Fruit fly (Drosophila melanogaster) whole organism, embryonic: ENCODE results near the gene Pld3.

Experiments
- Atf6 ChIP-seq: fragments of 200-800 bp; sonication (Bioruptor generic); IDR thresholded peaks from 2 replicates; pipeline ENCODE4 v1.3.6; 2022; ENCODE audit warnings: missing biosample characterization, missing genetic modification characterization
- CG10147 ChIP-seq: fragments of 200-800 bp; sonication (Bioruptor generic); optimal IDR thresholded peaks from 2 replicates; lab custom pipeline; 2019; ENCODE audit warnings: missing biosample characterization, mild to moderate bottlenecking, missing genetic modification characterization, moderate library complexity
- CG12299 ChIP-seq: fragments of 200-800 bp; sonication (Bioruptor generic); optimal IDR thresholded peaks from 2 replicates; lab custom pipeline; 2018; ENCODE audit warnings: missing biosample characterization, mild to moderate bottlenecking, missing genetic modification characterization
- CG12769 ChIP-seq: fragments of 200-800 bp; sonication (Bioruptor generic); optimal IDR thresholded peaks from 2 replicates; lab custom pipeline; 2019; ENCODE audit warnings: missing biosample characterization, mild to moderate bottlenecking, missing genetic modification characterization, moderate library complexity
- CG12942 ChIP-seq: fragments of 200-800 bp; sonication (Bioruptor generic); optimal IDR thresholded peaks from 3 replicates; lab custom pipeline; 2016; ENCODE audit warnings: missing biosample characterization, missing genetic modification characterization
- CG13287 ChIP-seq: fragments of 200-800 bp; sonication (Bioruptor generic); IDR thresholded peaks from 2 replicates; pipeline ENCODE4 v1.3.6; 2022; ENCODE audit warnings: missing biosample characterization, missing genetic modification characterization; ENCODE audit not compliant: partially characterized antibody
- CG13424 ChIP-seq: fragments of 200-800 bp; sonication (Bioruptor generic); optimal IDR thresholded peaks from 2 replicates; lab custom pipeline; 2019; ENCODE audit warnings: missing biosample characterization, mild to moderate bottlenecking, missing genetic modification characterization, moderate library complexity
- CG15514 ChIP-seq: fragments of 200-800 bp; sonication (Bioruptor generic); optimal IDR thresholded peaks from 3 replicates; lab custom pipeline; 2017; ENCODE audit warnings: missing biosample characterization, missing genetic modification characterization, mild to moderate bottlenecking, moderate library complexity, missing genetic modification reagents
- CG17361 ChIP-seq: fragments of 200-800 bp; sonication (Bioruptor generic); IDR thresholded peaks from 3 replicates; pipeline ENCODE4 v1.3.6; 2022; ENCODE audit warnings: missing biosample characterization, missing genetic modification characterization
- CG1792 ChIP-seq: fragments of 200-800 bp; sonication (Bioruptor generic); optimal IDR thresholded peaks from 2 replicates; lab custom pipeline; 2016; ENCODE audit warnings: missing biosample characterization, missing genetic modification characterization
- CG2712 ChIP-seq: fragments of 200-800 bp; optimal IDR thresholded peaks from 3 replicates; lab custom pipeline; 2019; ENCODE audit warnings: missing biosample characterization, mild to moderate bottlenecking, missing genetic modification characterization, moderate library complexity
- CG30020 ChIP-seq: fragments of 200-800 bp; optimal IDR thresholded peaks from 2 replicates; lab custom pipeline; 2019; ENCODE audit warnings: missing biosample characterization, mild to moderate bottlenecking, missing genetic modification characterization, moderate library complexity
- CG32767 ChIP-seq: fragments of 200-800 bp; sonication (Bioruptor generic); IDR thresholded peaks from 2 replicates; pipeline ENCODE4 v1.3.6; 2022; ENCODE audit warnings: missing biosample characterization, missing genetic modification characterization
- CG4707 ChIP-seq: fragments of 200-800 bp; sonication (Bioruptor generic); optimal IDR thresholded peaks from 2 replicates; lab custom pipeline; 2018; ENCODE audit warnings: missing biosample characterization, mild to moderate bottlenecking, missing genetic modification characterization, moderate library complexity
- CG7839 ChIP-seq: fragments of 200-800 bp; sonication (Bioruptor generic); optimal IDR thresholded peaks from 3 replicates; lab custom pipeline; 2018; ENCODE audit warnings: missing biosample characterization, mild to moderate bottlenecking, missing genetic modification characterization, moderate library complexity
- CG8359 ChIP-seq: fragments of 200-800 bp; sonication (Bioruptor generic); optimal IDR thresholded peaks from 2 replicates; lab custom pipeline; 2017; ENCODE audit warnings: missing biosample characterization, mild to moderate bottlenecking, missing genetic modification characterization, borderline replicate concordance
- CG8478 ChIP-seq: fragments of >200 bp; optimal IDR thresholded peaks from 2 replicates; lab custom pipeline; 2018
- Deaf1 ChIP-seq: fragments of 200-800 bp; optimal IDR thresholded peaks from 3 replicates; lab custom pipeline; 2019; ENCODE audit warnings: missing biosample characterization, mild to moderate bottlenecking, missing genetic modification characterization, moderate library complexity
- Dip3 ChIP-seq: fragments of 200-800 bp; sonication (Bioruptor generic); optimal IDR thresholded peaks from 3 replicates; lab custom pipeline; 2016; ENCODE audit warnings: missing biosample characterization, missing genetic modification characterization
- Doc3 ChIP-seq: fragments of 200-800 bp; sonication (Bioruptor generic); IDR thresholded peaks from 3 replicates; pipeline ENCODE4 v1.3.6; 2022; ENCODE audit warnings: missing biosample characterization, missing genetic modification characterization; ENCODE audit not compliant: partially characterized antibody
- Dref ChIP-seq: fragments of 200-800 bp; sonication (Bioruptor generic); IDR thresholded peaks from 2 replicates; pipeline ENCODE4 v1.3.6; 2022; ENCODE audit warnings: missing biosample characterization, missing genetic modification characterization
- Ets97D ChIP-seq: fragments of 200-800 bp; sonication (Bioruptor generic); optimal IDR thresholded peaks from 3 replicates; lab custom pipeline; 2016; ENCODE audit warnings: missing biosample characterization, missing genetic modification characterization
- H2.0 ChIP-seq: fragments of 200-800 bp; sonication (Bioruptor generic); IDR thresholded peaks from 2 replicates; pipeline ENCODE4 v1.3.6; 2022; ENCODE audit warnings: missing biosample characterization, missing genetic modification characterization
- Hand ChIP-seq: fragments of 200-800 bp; sonication (Bioruptor generic); optimal IDR thresholded peaks from 2 replicates; lab custom pipeline; 2017; ENCODE audit warnings: mild to moderate bottlenecking, missing biosample characterization, missing genetic modification reagents, missing genetic modification characterization
- MESR4 ChIP-seq: fragments of 200-800 bp; sonication (Bioruptor generic); optimal IDR thresholded peaks from 2 replicates; lab custom pipeline; 2018; ENCODE audit warnings: missing biosample characterization, mild to moderate bottlenecking, missing genetic modification characterization, moderate library complexity
- NC2β ChIP-seq: fragments of 200-800 bp; sonication (Bioruptor generic); optimal IDR thresholded peaks from 2 replicates; lab custom pipeline; 2016; ENCODE audit warnings: missing biosample characterization, missing genetic modification characterization
- Nf-YC ChIP-seq: fragments of 200-800 bp; optimal IDR thresholded peaks from 3 replicates; lab custom pipeline; 2019; ENCODE audit warnings: missing biosample characterization, mild to moderate bottlenecking, missing genetic modification characterization, moderate library complexity
- Optix ChIP-seq: fragments of 200-800 bp; sonication (Bioruptor generic); IDR thresholded peaks from 3 replicates; pipeline ENCODE4 v1.3.6; 2022; ENCODE audit warnings: missing biosample characterization, missing genetic modification characterization
- Rfx ChIP-seq: fragments of 200-800 bp; sonication (Bioruptor generic); IDR thresholded peaks from 2 replicates; pipeline ENCODE4 v1.3.6; 2022; ENCODE audit warnings: missing biosample characterization, missing genetic modification characterization
- Sin3A ChIP-seq: fragments of >200 bp; optimal IDR thresholded peaks from 2 replicates; lab custom pipeline; 2018
- Spps ChIP-seq: fragments of 200-800 bp; sonication (Bioruptor generic); optimal IDR thresholded peaks from 2 replicates; lab custom pipeline; 2018; ENCODE audit warnings: missing biosample characterization, mild to moderate bottlenecking, missing genetic modification characterization
- Xrp1 ChIP-seq: fragments of 200-800 bp; sonication (Bioruptor generic); IDR thresholded peaks from 2 replicates; pipeline ENCODE4 v1.3.6; 2022; ENCODE audit warnings: missing biosample characterization, missing genetic modification characterization
- ash1 ChIP-seq: fragments of 200-800 bp; sonication (Bioruptor generic); optimal IDR thresholded peaks from 2 replicates; lab custom pipeline; 2018; ENCODE audit warnings: missing biosample characterization, mild to moderate bottlenecking, missing genetic modification characterization
- bigmax ChIP-seq: fragments of 200-800 bp; sonication (Bioruptor generic); optimal IDR thresholded peaks from 2 replicates; lab custom pipeline; 2018; ENCODE audit warnings: missing biosample characterization, mild to moderate bottlenecking, missing genetic modification characterization
- corto ChIP-seq: fragments of 200-800 bp; sonication (Bioruptor generic); optimal IDR thresholded peaks from 2 replicates; lab custom pipeline; 2016; ENCODE audit warnings: missing biosample characterization, mild to moderate bottlenecking, missing genetic modification characterization, moderate library complexity
- crol ChIP-seq: fragments of 200-800 bp; sonication (Bioruptor generic); IDR thresholded peaks from 2 replicates; pipeline ENCODE4 v1.3.6; 2022; ENCODE audit warnings: missing biosample characterization, missing genetic modification characterization
- crp ChIP-seq, 2 experiments: fragments of 200-800 bp; sonication (Bioruptor generic); optimal IDR thresholded peaks; 2 replicates in 1 of 2; 3 replicates in 1 of 2; lab custom pipeline; 2017; ENCODE audit warnings: missing biosample characterization in 2 of 2, missing genetic modification characterization in 2 of 2, mild to moderate bottlenecking in 1 of 2, moderate library complexity in 1 of 2
- eyg ChIP-seq: fragments of 200-800 bp; sonication (Bioruptor generic); optimal IDR thresholded peaks from 3 replicates; lab custom pipeline; 2016; ENCODE audit warnings: missing biosample characterization, missing genetic modification characterization
- gcm ChIP-seq: fragments of 200-800 bp; sonication (Bioruptor generic); optimal IDR thresholded peaks from 2 replicates; lab custom pipeline; 2019; ENCODE audit warnings: missing biosample characterization, mild to moderate bottlenecking, missing genetic modification characterization, moderate library complexity
- grn ChIP-seq: fragments of 200-800 bp; sonication (Bioruptor generic); optimal IDR thresholded peaks from 3 replicates; lab custom pipeline; 2017; ENCODE audit warnings: missing biosample characterization, missing genetic modification characterization
- nau ChIP-seq: fragments of 200-800 bp; sonication (Bioruptor generic); optimal IDR thresholded peaks from 3 replicates; lab custom pipeline; 2017; ENCODE audit warnings: missing biosample characterization, mild to moderate bottlenecking, missing genetic modification characterization, missing genetic modification reagents
- phol ChIP-seq: fragments of 200-800 bp; sonication (Bioruptor generic); optimal IDR thresholded peaks from 3 replicates; lab custom pipeline; 2018; ENCODE audit warnings: missing biosample characterization, mild to moderate bottlenecking, missing genetic modification characterization, moderate library complexity
- row ChIP-seq: fragments of 200-800 bp; sonication (Bioruptor generic); IDR thresholded peaks from 3 replicates; pipeline ENCODE4 v1.3.6; 2022; ENCODE audit warnings: missing biosample characterization, missing genetic modification characterization
- sens ChIP-seq: fragments of 200-800 bp; sonication (Bioruptor generic); peaks from one replicate; lab custom pipeline; 2016; ENCODE audit warnings: missing biosample characterization, missing genetic modification characterization
- stwl ChIP-seq: fragments of 200-800 bp; sonication (Bioruptor generic); optimal IDR thresholded peaks from 3 replicates; lab custom pipeline; 2018; ENCODE audit warnings: missing biosample characterization, mild to moderate bottlenecking, missing genetic modification characterization, moderate library complexity
- tll ChIP-seq, 2 experiments: fragments of 200-800 bp in 1 of 2; fragments of >200 bp in 1 of 2; sonication (Bioruptor generic) in 1 of 2; optimal IDR thresholded peaks; 2 replicates each; lab custom pipeline; 2017 to 2019; ENCODE audit warnings: missing biosample characterization in 2 of 2, missing genetic modification characterization in 2 of 2, mild to moderate bottlenecking in 1 of 2, moderate library complexity in 1 of 2
- toy ChIP-seq: fragments of 200-800 bp; sonication (Bioruptor generic); IDR thresholded peaks from 2 replicates; pipeline ENCODE4 v1.3.6; 2022; ENCODE audit warnings: missing biosample characterization, missing genetic modification characterization
- unpg ChIP-seq: fragments of 200-800 bp; sonication (Bioruptor generic); optimal IDR thresholded peaks from 3 replicates; lab custom pipeline; 2018; ENCODE audit warnings: missing biosample characterization, mild to moderate bottlenecking, missing genetic modification characterization, moderate library complexity
- wor ChIP-seq: fragments of 200-800 bp; sonication (Bioruptor generic); IDR thresholded peaks from 2 replicates; pipeline ENCODE4 v1.3.6; 2022; ENCODE audit warnings: missing biosample characterization, missing genetic modification characterization
- z ChIP-seq: fragments of 200-800 bp; sonication (Bioruptor generic); IDR thresholded peaks from 3 replicates; pipeline ENCODE4 v1.3.6; 2022; ENCODE audit warnings: missing biosample characterization, missing genetic modification characterization
- zen ChIP-seq: fragments of 200-800 bp; sonication (Bioruptor generic); optimal IDR thresholded peaks from 3 replicates; lab custom pipeline; 2018; ENCODE audit warnings: missing biosample characterization, mild to moderate bottlenecking, missing genetic modification characterization, moderate library complexity
- zfh1 ChIP-seq: fragments of 200-800 bp; sonication (Bioruptor generic); IDR thresholded peaks from 3 replicates; pipeline ENCODE4 v1.3.6; 2022; ENCODE audit warnings: missing biosample characterization, missing genetic modification characterization

Gene Pld3

dm6 chr2L:21153844-21154243 lies 4.8 kb upstream of the Pld3 start (continued):
- no peak for TF ChIP-seq CG13424 (tag; lab: Kevin White, UChicago)
- TF ChIP-seq Sin3A (lab: Kevin White, UChicago), result no peak
- no peak for TF ChIP-seq crol (GFP tag; lab: Robert Waterston, UW)
- TF ChIP-seq Dip3 (GFP tag; lab: Kevin White, UChicago), result no peak
- TF ChIP-seq CG12942 (GFP tag; lab: Kevin White, UChicago), result no peak
- TF ChIP-seq Xrp1, result no peak
- peak; percentile 14 for TF ChIP-seq CG12769
- TF ChIP-seq CG30020 (tag; lab: Kevin White, UChicago), result peak; percentile 26
- peak; percentile 13 for TF ChIP-seq phol
- TF ChIP-seq eyg (GFP tag; lab: Kevin White, UChicago), result no peak
- peak; percentile 52 for TF ChIP-seq Dref (GFP tag; lab: Robert Waterston, UW)
- TF ChIP-seq grn (GFP tag; lab: Kevin White, UChicago), result peak; percentile 12
- no peak for TF ChIP-seq z (GFP tag; lab: Robert Waterston, UW)
- TF ChIP-seq CG12299 (tag; lab: Kevin White, UChicago), result no peak
- TF ChIP-seq Doc3, result no peak
- TF ChIP-seq Atf6 (GFP tag; lab: Robert Waterston, UW), result no peak
- no peak for TF ChIP-seq CG32767 (GFP tag; lab: Robert Waterston, UW)
- no peak for TF ChIP-seq bigmax (GFP tag; lab: Kevin White, UChicago)
- TF ChIP-seq CG2712 (tag; lab: Kevin White, UChicago), result peak; percentile 0
- no peak for TF ChIP-seq CG8478 (lab: Kevin White, UChicago)
- no peak for TF ChIP-seq wor
- TF ChIP-seq Rfx (GFP tag; lab: Robert Waterston, UW), result no peak
- TF ChIP-seq CG13287 (GFP tag; lab: Robert Waterston, UW), result peak; percentile 62
- TF ChIP-seq zen, result no peak
- TF ChIP-seq CG15514 (GFP tag; lab: Kevin White, UChicago), result peak; percentile 41
- TF ChIP-seq unpg (GFP tag; lab: Kevin White, UChicago), result no peak
- no peak for TF ChIP-seq Deaf1 (tag; lab: Kevin White, UChicago)
- no peak for TF ChIP-seq CG8359 (GFP tag; lab: Kevin White, UChicago)
- no peak for TF ChIP-seq sens (GFP tag; lab: Kevin White, UChicago)
- TF ChIP-seq toy (GFP tag; lab: Robert Waterston, UW), result no peak
- TF ChIP-seq Optix, result no peak
- TF ChIP-seq CG7839, result no peak
- TF ChIP-seq zfh1, result no peak
- TF ChIP-seq tll (GFP tag; optimal IDR thresholded peaks at IDR 0.05; lab: Kevin White, UChicago), result no peak
- TF ChIP-seq corto (GFP tag; lab: Kevin White, UChicago), result no peak
- peak; percentile 21 for TF ChIP-seq MESR4 (GFP tag; lab: Kevin White, UChicago)
- TF ChIP-seq stwl (tag; lab: Kevin White, UChicago), result peak; percentile 78
- TF ChIP-seq H2.0, result no peak
- no peak for TF ChIP-seq NC2β
- no peak for TF ChIP-seq Spps
- TF ChIP-seq nau (GFP tag; lab: Kevin White, UChicago), result no peak
- no peak for TF ChIP-seq Hand (GFP tag; lab: Kevin White, UChicago)
- no peak for TF ChIP-seq CG4707
- TF ChIP-seq CG17361 (GFP tag; lab: Robert Waterston, UW), result no peak
- 0 out of 3 replicates have a peak, but pooled peaks have one; percentile 34 for TF ChIP-seq row (GFP tag; lab: Robert Waterston, UW)
- TF ChIP-seq CG10147, result no peak
- TF ChIP-seq ash1 (GFP tag; lab: Kevin White, UChicago), result no peak
- TF ChIP-seq gcm (GFP tag; lab: Kevin White, UChicago), result no peak
- TF ChIP-seq CG1792 (GFP tag; lab: Kevin White, UChicago), result no peak
- peak; percentile 14 for TF ChIP-seq Nf-YC
- TF ChIP-seq crp (GFP tag; optimal IDR thresholded peaks at IDR 0.05; lab: Kevin White, UChicago), result peak; percentile 43 to 95
- peak; percentile 27 for TF ChIP-seq Ets97D (GFP tag; lab: Kevin White, UChicago)
